Fruit fly (Drosophila melanogaster) Kc167 (cell line): ENCODE measurements around the gene Gcat.

Experiments used
- insv ChIP-seq: fragments of >200 bp; optimal IDR thresholded peaks from 3 replicates; lab custom pipeline; 2018; ENCODE audit warnings: missing external identifiers
- psq ChIP-seq: fragments of >200 bp; optimal IDR thresholded peaks from 2 replicates; lab custom pipeline; 2017; ENCODE audit warnings: missing external identifiers

- TF ChIP-seq insv (no peak), psq (no peak)
Measured at dm6 chr3L:11847703-11848102, 47.0 kb upstream of the Gcat start, which contains the start of gene CG12521.
